Fruit fly (Drosophila melanogaster) whole organism, embryonic: ENCODE measurements around the gene Mgat4b.
A peak's percentile ranks its signal among the peaks of the same experiment; 100 is the strongest.

Experiments
- Antp ChIP-seq: fragments of 200-800 bp; sonication (Bioruptor generic); optimal IDR thresholded peaks from 3 replicates; lab custom pipeline; 2016; ENCODE audit warnings: missing biosample characterization, missing genetic modification characterization
- Atf-2 ChIP-seq: fragments of 200-800 bp; sonication (Bioruptor generic); optimal IDR thresholded peaks from 2 replicates; lab custom pipeline; 2016; ENCODE audit warnings: missing biosample characterization, missing genetic modification characterization
- B-H2 ChIP-seq: fragments of 200-800 bp; sonication (Bioruptor generic); optimal IDR thresholded peaks from 2 replicates; lab custom pipeline; 2018; ENCODE audit warnings: missing biosample characterization, mild to moderate bottlenecking, missing genetic modification characterization
- CG10147 ChIP-seq: fragments of 200-800 bp; sonication (Bioruptor generic); optimal IDR thresholded peaks from 2 replicates; lab custom pipeline; 2019; ENCODE audit warnings: missing biosample characterization, mild to moderate bottlenecking, missing genetic modification characterization, moderate library complexity
- CG10267 ChIP-seq: fragments of 200-800 bp; sonication (Bioruptor generic); optimal IDR thresholded peaks from 2 replicates; lab custom pipeline; 2018; ENCODE audit warnings: missing biosample characterization, mild to moderate bottlenecking, missing genetic modification characterization, moderate library complexity
- CG10959 ChIP-seq: fragments of 200-800 bp; sonication (Bioruptor generic); IDR thresholded peaks from 2 replicates; pipeline ENCODE4 v1.3.6; 2022; ENCODE audit warnings: missing biosample characterization, missing genetic modification characterization
- CG11695 ChIP-seq: fragments of 200-800 bp; sonication (Bioruptor generic); IDR thresholded peaks from 3 replicates; pipeline ENCODE4 v1.3.6; 2022; ENCODE audit warnings: missing biosample characterization, missing genetic modification characterization
- CG11723 ChIP-seq: fragments of 200-800 bp; sonication (Bioruptor generic); optimal IDR thresholded peaks from 2 replicates; lab custom pipeline; 2017; ENCODE audit warnings: missing biosample characterization, mild to moderate bottlenecking, missing genetic modification characterization
- CG12391 ChIP-seq: fragments of 200-800 bp; sonication (Bioruptor generic); optimal IDR thresholded peaks from 3 replicates; lab custom pipeline; 2018; ENCODE audit warnings: missing biosample characterization, mild to moderate bottlenecking, missing genetic modification characterization, moderate library complexity
- CG12744 ChIP-seq: fragments of 200-800 bp; sonication (Bioruptor generic); optimal IDR thresholded peaks from 2 replicates; lab custom pipeline; 2016; ENCODE audit warnings: missing biosample characterization, missing genetic modification characterization
- CG13894 ChIP-seq: fragments of 200-800 bp; sonication (Bioruptor generic); optimal IDR thresholded peaks from 3 replicates; lab custom pipeline; 2018; ENCODE audit warnings: missing biosample characterization, mild to moderate bottlenecking, missing genetic modification characterization, moderate library complexity
- CG1603 ChIP-seq: fragments of 200-800 bp; sonication (Bioruptor generic); optimal IDR thresholded peaks from 2 replicates; lab custom pipeline; 2019; ENCODE audit warnings: missing biosample characterization, mild to moderate bottlenecking, missing genetic modification characterization, moderate library complexity
- CG18599 ChIP-seq: fragments of 200-800 bp; sonication (Bioruptor generic); optimal IDR thresholded peaks from 3 replicates; lab custom pipeline; 2017; ENCODE audit warnings: missing biosample characterization, missing genetic modification characterization, mild to moderate bottlenecking, moderate library complexity, missing genetic modification reagents
- CG18764 ChIP-seq: fragments of 200-800 bp; sonication (Bioruptor generic); optimal IDR thresholded peaks from 3 replicates; lab custom pipeline; 2016; ENCODE audit warnings: missing biosample characterization, missing genetic modification characterization
- CG3838 ChIP-seq: fragments of 200-800 bp; sonication (Bioruptor generic); optimal IDR thresholded peaks from 3 replicates; lab custom pipeline; 2016; ENCODE audit warnings: missing biosample characterization, missing genetic modification characterization
- CG4360 ChIP-seq: fragments of 200-800 bp; sonication (Bioruptor generic); IDR thresholded peaks from 2 replicates; pipeline ENCODE4 v1.3.6; 2022; ENCODE audit warnings: missing biosample characterization, missing genetic modification characterization
- CG7839 ChIP-seq: fragments of 200-800 bp; sonication (Bioruptor generic); optimal IDR thresholded peaks from 3 replicates; lab custom pipeline; 2018; ENCODE audit warnings: missing biosample characterization, mild to moderate bottlenecking, missing genetic modification characterization, moderate library complexity
- CTCF ChIP-seq: fragments of 200-800 bp; sonication (Bioruptor generic); optimal IDR thresholded peaks from 2 replicates; lab custom pipeline; 2017; ENCODE audit warnings: missing biosample characterization, mild to moderate bottlenecking, missing genetic modification characterization, moderate library complexity
- CoRest ChIP-seq: fragments of 200-800 bp; sonication (Bioruptor generic); optimal IDR thresholded peaks from 3 replicates; lab custom pipeline; 2018; ENCODE audit warnings: missing biosample characterization, mild to moderate bottlenecking, missing genetic modification characterization, moderate library complexity
- CrebB ChIP-seq: fragments of 200-800 bp; sonication (Bioruptor generic); optimal IDR thresholded peaks from 3 replicates; lab custom pipeline; 2018; ENCODE audit warnings: missing biosample characterization, mild to moderate bottlenecking, missing genetic modification characterization
- Dll ChIP-seq: fragments of 200-800 bp; sonication (Bioruptor generic); IDR thresholded peaks from 4 replicates; pipeline ENCODE4 v1.3.6; 2022; ENCODE audit warnings: missing biosample characterization, missing genetic modification characterization; ENCODE audit not compliant: partially characterized antibody
- Dref ChIP-seq: fragments of 200-800 bp; sonication (Bioruptor generic); IDR thresholded peaks from 2 replicates; pipeline ENCODE4 v1.3.6; 2022; ENCODE audit warnings: missing biosample characterization, missing genetic modification characterization
- Eip74EF ChIP-seq, 2 experiments: fragments of 200-800 bp in 1 of 2; fragments of >200 bp in 1 of 2; sonication (Bioruptor generic) in 1 of 2; optimal IDR thresholded peaks; 2 replicates each; lab custom pipeline; 2017 to 2019; ENCODE audit warnings: missing biosample characterization in 2 of 2, missing genetic modification characterization in 2 of 2, mild to moderate bottlenecking in 1 of 2, moderate library complexity in 1 of 2
- Hr3 ChIP-seq: fragments of 200-800 bp; sonication (Bioruptor generic); optimal IDR thresholded peaks from 3 replicates; lab custom pipeline; 2016; ENCODE audit warnings: missing biosample characterization, missing genetic modification characterization
- Hsf ChIP-seq: fragments of 200-800 bp; sonication (Bioruptor generic); optimal IDR thresholded peaks from 3 replicates; lab custom pipeline; 2016; ENCODE audit warnings: missing biosample characterization, missing genetic modification characterization
- Lhr ChIP-seq: fragments of 200-800 bp; sonication (Bioruptor generic); optimal IDR thresholded peaks from 3 replicates; lab custom pipeline; 2017; ENCODE audit warnings: mild to moderate bottlenecking, missing biosample characterization, missing genetic modification reagents, missing genetic modification characterization
- MESR4 ChIP-seq: fragments of 200-800 bp; sonication (Bioruptor generic); optimal IDR thresholded peaks from 2 replicates; lab custom pipeline; 2018; ENCODE audit warnings: missing biosample characterization, mild to moderate bottlenecking, missing genetic modification characterization, moderate library complexity
- Ravus ChIP-seq: fragments of 200-800 bp; sonication (Bioruptor generic); IDR thresholded peaks from 2 replicates; pipeline ENCODE4 v1.3.6; 2022; ENCODE audit warnings: missing biosample characterization, missing genetic modification characterization
- Six4 ChIP-seq: fragments of 200-800 bp; sonication (Bioruptor generic); optimal IDR thresholded peaks from 2 replicates; lab custom pipeline; 2016; ENCODE audit warnings: missing biosample characterization, missing genetic modification characterization
- Sox100B ChIP-seq: fragments of 200-800 bp; sonication (Bioruptor generic); optimal IDR thresholded peaks from 3 replicates; lab custom pipeline; 2018; ENCODE audit warnings: missing biosample characterization, mild to moderate bottlenecking, missing genetic modification characterization
- Sry-δ ChIP-seq: fragments of 200-800 bp; sonication (Bioruptor generic); optimal IDR thresholded peaks from 2 replicates; lab custom pipeline; 2016; ENCODE audit warnings: missing biosample characterization, missing genetic modification characterization
- Usf ChIP-seq: fragments of 200-800 bp; sonication (Bioruptor generic); optimal IDR thresholded peaks from 2 replicates; lab custom pipeline; 2017; ENCODE audit warnings: missing genotype, missing biosample characterization, missing genetic modification characterization
- br ChIP-seq: fragments of >200 bp; optimal IDR thresholded peaks from 2 replicates; lab custom pipeline; 2017
- btn ChIP-seq: fragments of 200-800 bp; sonication (Bioruptor generic); optimal IDR thresholded peaks from 2 replicates; lab custom pipeline; 2016; ENCODE audit warnings: missing biosample characterization, missing genetic modification characterization
- cg ChIP-seq: fragments of 200-800 bp; sonication (Bioruptor generic); optimal IDR thresholded peaks from 3 replicates; lab custom pipeline; 2019; ENCODE audit warnings: missing biosample characterization, mild to moderate bottlenecking, missing genetic modification characterization, moderate library complexity
- croc ChIP-seq: fragments of 200-800 bp; sonication (Bioruptor generic); conservative IDR thresholded peaks from 3 replicates; pipeline ENCODE4 v1.3.6; 2022; ENCODE audit warnings: missing biosample characterization, missing genetic modification characterization
- fd64A ChIP-seq: fragments of 200-800 bp; sonication (Bioruptor generic); optimal IDR thresholded peaks from 3 replicates; lab custom pipeline; 2018; ENCODE audit warnings: missing biosample characterization, mild to moderate bottlenecking, missing genetic modification characterization
- gsb ChIP-seq: fragments of 200-800 bp; sonication (Bioruptor generic); IDR thresholded peaks from 2 replicates; pipeline ENCODE4 v1.3.6; 2022; ENCODE audit warnings: missing biosample characterization, missing genetic modification characterization
- hth ChIP-seq: fragments of >200 bp; optimal IDR thresholded peaks from 2 replicates; lab custom pipeline; 2017; ENCODE audit warnings: inconsistent platforms
- kni ChIP-seq: fragments of 200-800 bp; sonication (Bioruptor generic); optimal IDR thresholded peaks from 3 replicates; lab custom pipeline; 2017; ENCODE audit warnings: mild to moderate bottlenecking, missing biosample characterization, missing genetic modification reagents, missing genetic modification characterization
- knrl ChIP-seq: fragments of 200-800 bp; sonication (Bioruptor generic); IDR thresholded peaks from 3 replicates; pipeline ENCODE4 v1.3.6; 2022; ENCODE audit warnings: missing biosample characterization, missing genetic modification characterization; ENCODE audit not compliant: partially characterized antibody
- lab ChIP-seq: fragments of 200-800 bp; sonication (Bioruptor generic); optimal IDR thresholded peaks from 3 replicates; lab custom pipeline; 2017; ENCODE audit warnings: missing biosample characterization, missing genetic modification characterization, mild to moderate bottlenecking, moderate library complexity, missing genetic modification reagents
- nom ChIP-seq: fragments of 200-800 bp; sonication (Bioruptor generic); optimal IDR thresholded peaks from 2 replicates; lab custom pipeline; 2017; ENCODE audit warnings: missing biosample characterization, missing genetic modification characterization, mild to moderate bottlenecking, moderate library complexity, missing genetic modification reagents
- pho ChIP-seq: fragments of 200-800 bp; sonication (Bioruptor generic); optimal IDR thresholded peaks from 2 replicates; lab custom pipeline; 2016; ENCODE audit warnings: missing biosample characterization, missing genetic modification characterization
- ranshi ChIP-seq: fragments of 200-800 bp; sonication (Bioruptor generic); IDR thresholded peaks from 2 replicates; pipeline ENCODE4 v1.3.6; 2022; ENCODE audit warnings: missing biosample characterization, missing genetic modification characterization
- shn ChIP-seq: fragments of 200-800 bp; sonication (Bioruptor generic); optimal IDR thresholded peaks from 3 replicates; lab custom pipeline; 2016; ENCODE audit warnings: missing biosample characterization, missing genetic modification characterization
- sim ChIP-seq: fragments of 200-800 bp; sonication (Bioruptor generic); IDR thresholded peaks from 2 replicates; pipeline ENCODE4 v1.3.6; 2022; ENCODE audit warnings: missing biosample characterization, missing genetic modification characterization
- sqz ChIP-seq: fragments of 200-800 bp; sonication (Bioruptor generic); optimal IDR thresholded peaks from 3 replicates; lab custom pipeline; 2018; ENCODE audit warnings: missing biosample characterization, mild to moderate bottlenecking, missing genetic modification characterization
- sr ChIP-seq: fragments of 200-800 bp; sonication (Bioruptor generic); IDR thresholded peaks from 3 replicates; pipeline ENCODE4 v1.3.6; 2022; ENCODE audit warnings: missing biosample characterization, missing genetic modification characterization
- wek ChIP-seq: fragments of 200-800 bp; sonication (Bioruptor generic); optimal IDR thresholded peaks from 3 replicates; lab custom pipeline; 2018; ENCODE audit warnings: missing biosample characterization, mild to moderate bottlenecking, missing genetic modification characterization, moderate library complexity

Gene Mgat4b

DNA sequence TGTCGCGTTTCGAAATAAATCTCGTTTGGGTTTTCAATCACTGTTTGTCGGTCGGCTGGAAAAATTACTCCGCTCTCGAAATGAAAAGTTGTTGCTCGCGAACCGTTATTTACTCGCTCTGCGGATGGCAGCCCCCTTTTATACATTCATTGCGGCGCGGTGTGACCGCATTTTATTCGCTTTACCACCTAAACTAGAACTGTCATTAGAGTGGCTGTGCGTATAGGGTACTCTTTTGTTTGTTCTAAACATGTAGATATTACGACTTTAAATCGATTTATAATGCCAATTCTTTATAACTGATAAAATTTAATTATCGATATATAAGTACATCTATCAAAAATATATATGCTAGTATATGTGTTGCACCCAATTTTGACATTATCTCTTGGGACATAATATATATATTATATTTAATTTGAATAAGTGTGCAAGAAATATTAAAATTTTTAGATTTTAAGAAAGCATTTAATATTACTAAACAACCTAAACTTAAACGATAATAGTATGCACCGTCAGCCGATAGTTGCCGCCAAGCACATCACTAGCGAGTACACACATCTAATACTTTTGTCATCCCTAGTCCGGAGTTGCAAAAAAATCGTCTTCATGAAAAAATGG, 17.3 kb upstream of the Mgat4b start, which contains the start of the genes bmm and Tdrd3:
bmm (minus strand) TSS at position 183 of the 621 bp plus-strand sequence.
Tdrd3 (plus strand) TSS at position 562 of the 621 bp plus-strand sequence.
- peak; percentile 84 for TF ChIP-seq CG7839
- TF ChIP-seq lab (GFP tag; lab: Kevin White, UChicago) = peak; percentile 73
- TF ChIP-seq CG1603 (tag; lab: Kevin White, UChicago) = peak; percentile 22
- TF ChIP-seq CTCF (GFP tag; lab: Kevin White, UChicago) = no peak
- TF ChIP-seq CG11723 = peak; percentile 52
- TF ChIP-seq kni (GFP tag; lab: Kevin White, UChicago) = peak; percentile 45
- peak; percentile 64 for TF ChIP-seq croc (GFP tag; lab: Robert Waterston, UW)
- TF ChIP-seq B-H2 (GFP tag; lab: Kevin White, UChicago) = peak; percentile 80
- no peak for TF ChIP-seq btn
- TF ChIP-seq Dll = peak; percentile 94
- TF ChIP-seq hth (lab: Kevin White, UChicago) = no peak
- TF ChIP-seq cg (GFP tag; lab: Kevin White, UChicago) = no peak
- TF ChIP-seq wek (GFP tag; lab: Kevin White, UChicago) = peak; percentile 98
- TF ChIP-seq Sox100B (GFP tag; lab: Kevin White, UChicago) = peak; percentile 86
- TF ChIP-seq CoRest (tag; lab: Kevin White, UChicago) = peak; percentile 95
- TF ChIP-seq Hsf (GFP tag; lab: Kevin White, UChicago) = peak; percentile 66
- TF ChIP-seq Antp = peak; percentile 74
- peak; percentile 79 for TF ChIP-seq Usf (GFP tag; lab: Kevin White, UChicago)
- peak; percentile 59 for TF ChIP-seq Dref
- peak; percentile 51 for TF ChIP-seq CrebB
- no peak for TF ChIP-seq br (lab: Kevin White, UChicago)
- peak; percentile 88 for TF ChIP-seq CG13894 (tag; lab: Kevin White, UChicago)
- TF ChIP-seq Atf-2 (GFP tag; lab: Kevin White, UChicago) = no peak
- peak; percentile 70; the same call in 1 of the 2 replicates for TF ChIP-seq ranshi (GFP tag; lab: Robert Waterston, UW)
- peak; percentile 75 for TF ChIP-seq pho (GFP tag; lab: Kevin White, UChicago)
- TF ChIP-seq CG11695 (GFP tag; lab: Robert Waterston, UW) = 0 out of 3 replicates have a peak, but pooled peaks have one; percentile 12
- TF ChIP-seq sqz (GFP tag; lab: Kevin White, UChicago) = peak; percentile 90
- no peak for TF ChIP-seq sr
- no peak; the same call in 1 of the 2 replicates for TF ChIP-seq CG10959 (GFP tag; lab: Robert Waterston, UW)
- TF ChIP-seq CG12744 (GFP tag; lab: Kevin White, UChicago) = no peak
- peak; percentile 93 for TF ChIP-seq knrl (GFP tag; lab: Robert Waterston, UW)
- peak; percentile 89 for TF ChIP-seq CG18599 (GFP tag; lab: Kevin White, UChicago)
- no peak for TF ChIP-seq sim
- peak; percentile 42 for TF ChIP-seq nom
- TF ChIP-seq CG10147 (GFP tag; lab: Kevin White, UChicago) = peak; percentile 86
- peak; percentile 94 for TF ChIP-seq Sry-δ (GFP tag; lab: Kevin White, UChicago)
- TF ChIP-seq Six4 (GFP tag; lab: Kevin White, UChicago) = peak; percentile 64
- peak; percentile 48 for TF ChIP-seq CG3838
- TF ChIP-seq shn (GFP tag; lab: Kevin White, UChicago) = peak; percentile 41
- TF ChIP-seq Lhr (GFP tag; lab: Kevin White, UChicago) = peak; percentile 67
- TF ChIP-seq CG10267 (tag; lab: Kevin White, UChicago) = peak; percentile 88
- peak; percentile 89 for TF ChIP-seq Hr3 (GFP tag; lab: Kevin White, UChicago)
- TF ChIP-seq CG4360 (GFP tag; lab: Robert Waterston, UW) = no peak
- peak; percentile 75 for TF ChIP-seq CG18764 (GFP tag; lab: Kevin White, UChicago)
- TF ChIP-seq Eip74EF (GFP tag; optimal IDR thresholded peaks at IDR 0.05; lab: Kevin White, UChicago) = peak in 1 of 2 experiments; percentile 61
- TF ChIP-seq Ravus (GFP tag; lab: Robert Waterston, UW) = no peak
- TF ChIP-seq fd64A (GFP tag; lab: Kevin White, UChicago) = no peak
- TF ChIP-seq gsb (GFP tag; lab: Robert Waterston, UW) = no peak
- peak; percentile 95 for TF ChIP-seq CG12391 (tag; lab: Kevin White, UChicago)
- TF ChIP-seq MESR4 = peak; percentile 33
